Fruit fly (Drosophila melanogaster): ENCODE results near the gene Sry-delta.

Sry-delta gene

DNA sequence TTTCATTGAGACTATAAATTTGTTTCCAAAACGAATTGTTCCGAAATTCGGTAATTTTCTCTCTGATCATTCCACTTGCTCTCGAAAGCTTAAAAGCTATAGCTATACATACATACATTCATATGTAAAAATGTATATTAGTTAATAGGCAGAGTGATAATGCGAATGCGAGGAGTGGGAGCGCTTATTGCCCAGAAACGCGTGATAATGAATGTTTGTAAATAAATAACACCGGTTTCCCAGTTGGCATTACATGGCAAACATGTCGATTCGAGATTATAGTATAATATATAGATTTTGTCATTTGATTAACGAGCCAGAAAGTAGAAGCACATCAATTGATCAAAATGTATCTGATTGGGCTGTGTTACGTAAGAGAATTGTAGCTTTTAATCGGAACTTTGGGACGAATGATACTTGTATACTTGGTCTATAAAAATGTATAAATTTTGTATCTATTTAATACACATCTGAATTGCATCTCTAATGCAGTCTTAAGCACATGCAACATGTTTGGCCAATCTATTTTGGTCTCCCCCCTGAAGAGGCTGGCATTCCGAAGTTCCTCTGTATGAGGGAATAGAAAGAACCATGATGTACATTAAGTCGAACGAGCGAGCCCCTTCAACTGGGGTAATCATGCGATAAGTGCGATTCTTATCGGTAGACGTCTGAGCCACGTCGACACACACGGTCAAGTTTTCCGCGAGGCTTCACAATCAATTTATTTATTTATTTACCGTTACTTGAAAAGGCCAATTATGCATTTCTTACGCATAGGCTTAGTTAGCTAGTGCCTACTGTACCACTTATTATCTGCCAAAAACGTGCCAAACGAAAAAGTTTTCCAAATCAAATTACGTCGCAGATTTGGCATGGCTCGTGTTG lies 30.3 kb upstream of the Sry-delta start (continued):
- TF ChIP-seq toy (GFP tag; IDR thresholded peaks at IDR 0.05) (0 out of 2 replicates have a peak, but pooled peaks have one; percentile 11), CG18011 (GFP tag; optimal IDR thresholded peaks at IDR 0.05) (no peak), NFAT (GFP tag; IDR thresholded peaks at IDR 0.05) (peak; percentile 49; the same call in 1 of the 2 replicates), Sry-δ (GFP tag; optimal IDR thresholded peaks at IDR 0.05) (no peak), CG4707 (GFP tag; optimal IDR thresholded peaks at IDR 0.05) (no peak), caup (GFP tag; optimal IDR thresholded peaks at IDR 0.05; ENCODE audit: severe bottlenecking) (peak; percentile 7), nerfin-2 (GFP tag; IDR thresholded peaks at IDR 0.05; ENCODE audit: partially characterized antibody) (no peak), Adf1 (GFP tag; IDR thresholded peaks at IDR 0.05) (no peak), fu2 (GFP tag; optimal IDR thresholded peaks at IDR 0.05) (no peak), CG2678 (tag; optimal IDR thresholded peaks at IDR 0.05) (peak; percentile 49), abd-A (tag; optimal IDR thresholded peaks at IDR 0.05) (no peak), Drgx (GFP tag; IDR thresholded peaks at IDR 0.05) (peak; percentile 59), jing (GFP tag; optimal IDR thresholded peaks at IDR 0.05) (no peak), CG10209 (GFP tag; optimal IDR thresholded peaks at IDR 0.05) (no peak), CG11560 (tag; IDR thresholded peaks at IDR 0.05) (no peak), luna (GFP tag; optimal IDR thresholded peaks at IDR 0.05) (no peak), nmo (GFP tag; optimal IDR thresholded peaks at IDR 0.05) (no peak), insv (GFP tag; optimal IDR thresholded peaks at IDR 0.05) (no peak), otp (GFP tag; IDR thresholded peaks at IDR 0.05) (peak; percentile 42; the same call in 1 of the 3 replicates), exex (tag; optimal IDR thresholded peaks at IDR 0.05) (peak; percentile 64), lilli (GFP tag; optimal IDR thresholded peaks at IDR 0.05) (peak; percentile 19), CG8924 (tag; optimal IDR thresholded peaks at IDR 0.05) (no peak), Optix (GFP tag; IDR thresholded peaks at IDR 0.05) (no peak), CG14965 (GFP tag; optimal IDR thresholded peaks at IDR 0.05; ENCODE audit: borderline replicate concordance) (no peak), scrt (GFP tag; optimal IDR thresholded peaks at IDR 0.05) (no peak), CG2129 (GFP tag; IDR thresholded peaks at IDR 0.05; ENCODE audit: partially characterized antibody) (no peak), CG14667 (GFP tag; IDR thresholded peaks at IDR 0.05) (no peak), CG2120 (GFP tag; optimal IDR thresholded peaks at IDR 0.05) (peak; percentile 42), Spps (tag; optimal IDR thresholded peaks at IDR 0.05) (no peak), Abd-B (GFP tag; optimal IDR thresholded peaks at IDR 0.05) (no peak), dpn (GFP tag; optimal IDR thresholded peaks at IDR 0.05) (peak in 1 of 2 experiments; percentile 19), CG11093 (GFP tag; IDR thresholded peaks at IDR 0.05) (no peak), CG7556 (GFP tag; optimal IDR thresholded peaks at IDR 0.05) (no peak), tio (GFP tag; optimal IDR thresholded peaks at IDR 0.05) (no peak), bcd (GFP tag; optimal IDR thresholded peaks at IDR 0.05) (peak; percentile 23), her (GFP tag; optimal IDR thresholded peaks at IDR 0.05) (no peak), CG2202 (tag; optimal IDR thresholded peaks at IDR 0.05) (no peak), CG3281 (GFP tag; optimal IDR thresholded peaks at IDR 0.05) (peak; percentile 37), lab (GFP tag; optimal IDR thresholded peaks at IDR 0.05) (peak; percentile 56), Lhr (GFP tag; optimal IDR thresholded peaks at IDR 0.05) (no peak), CG14441 (GFP tag; IDR thresholded peaks at IDR 0.05) (0 out of 2 replicates have a peak, but pooled peaks have one; percentile 42), zf30C (GFP tag; optimal IDR thresholded peaks at IDR 0.05) (no peak), z (GFP tag; IDR thresholded peaks at IDR 0.05) (no peak), CG12236 (GFP tag; optimal IDR thresholded peaks at IDR 0.05) (no peak), CG1647 (GFP tag; optimal IDR thresholded peaks at IDR 0.05) (no peak), shn (GFP tag; optimal IDR thresholded peaks at IDR 0.05) (no peak), Tbp (GFP tag; optimal IDR thresholded peaks at IDR 0.05) (no peak), crc (GFP tag; optimal IDR thresholded peaks at IDR 0.05) (no peak), CG15601 (tag; optimal IDR thresholded peaks at IDR 0.05) (no peak)
